Worm (Caenorhabditis elegans) whole organism, L3 larva: Measurements from ENCODE around the gene asd-1.

ENCODE experiments used
- ama-1 ChIP-seq: fragments of 150-350 bp; optimal IDR thresholded peaks from 2 replicates; lab custom pipeline; 2018
- daf-12 ChIP-seq: fragments of 150-350 bp; optimal IDR thresholded peaks from 2 replicates; lab custom pipeline; 2014; ENCODE audit warnings: missing biosample characterization, missing genetic modification reagents, missing genetic modification characterization
- elt-3 ChIP-seq, 3 experiments: fragments of 150-350 bp in 1 of 3; sonication (generic microtip) in 2 of 3; optimal IDR thresholded peaks; 2 replicates in 2 of 3; 4 replicates in 1 of 3; lab custom pipeline; 2014 to 2017; ENCODE audit warnings: missing biosample characterization in 3 of 3, missing genetic modification characterization in 3 of 3
- nhr-76 ChIP-seq: fragments of 150-350 bp; sonication (generic microtip); optimal IDR thresholded peaks from 5 replicates; lab custom pipeline; 2014; ENCODE audit warnings: missing biosample characterization, missing genetic modification characterization
- sea-2 ChIP-seq: fragments of 150-350 bp; sonication (generic microtip); optimal IDR thresholded peaks from 4 replicates; lab custom pipeline; 2014; ENCODE audit warnings: missing biosample characterization, missing genetic modification reagents, missing genetic modification characterization
- zag-1 ChIP-seq: fragments of 150-350 bp; optimal IDR thresholded peaks from 2 replicates; lab custom pipeline; 2014; ENCODE audit warnings: missing biosample characterization, missing genetic modification characterization
- ztf-4 ChIP-seq: fragments of 150-350 bp; optimal IDR thresholded peaks from 2 replicates; lab custom pipeline; 2014; ENCODE audit warnings: missing biosample characterization, missing genetic modification characterization

DNA sequence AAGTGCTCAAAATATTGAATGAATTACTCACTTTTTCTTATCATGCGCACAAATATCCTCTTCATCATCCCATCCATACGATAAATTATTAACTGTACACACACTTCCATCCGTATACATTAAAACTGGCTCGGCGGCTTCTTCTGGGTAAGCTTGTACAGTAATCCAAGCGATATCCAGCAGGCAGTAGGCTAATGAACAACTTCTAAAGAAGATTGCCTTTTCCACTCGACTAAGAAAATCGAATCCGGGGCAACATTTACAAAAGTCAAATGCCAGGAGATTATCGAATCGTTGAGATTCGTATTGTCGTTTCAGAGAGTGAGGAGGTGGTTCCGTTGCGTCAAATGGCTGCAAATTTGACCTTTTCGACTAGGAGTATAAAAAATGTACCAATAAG, 34.3 kb downstream of the asd-1 start:
- TF ChIP-seq nhr-76 (tag; lab: Kevin White, UChicago) (no peak), sea-2 (GFP tag; lab: Kevin White, UChicago) (no peak), daf-12 (tag; lab: Kevin White, UChicago) (no peak), elt-3 (tag; optimal IDR thresholded peaks at IDR 0.05; lab: Kevin White, UChicago) (no peak), ama-1 (no peak), ztf-4 (tag; lab: Kevin White, UChicago) (no peak), zag-1 (no peak)
